Fruit fly (Drosophila melanogaster) whole organism: ENCODE measurements around the gene CCHa2.

ENCODE experiments used
- pan ChIP-seq: fragments of >200 bp; optimal IDR thresholded peaks from 2 replicates; lab custom pipeline; 2017
- psq ChIP-seq: fragments of >200 bp; optimal IDR thresholded peaks from 2 replicates; lab custom pipeline; 2017

DNA sequence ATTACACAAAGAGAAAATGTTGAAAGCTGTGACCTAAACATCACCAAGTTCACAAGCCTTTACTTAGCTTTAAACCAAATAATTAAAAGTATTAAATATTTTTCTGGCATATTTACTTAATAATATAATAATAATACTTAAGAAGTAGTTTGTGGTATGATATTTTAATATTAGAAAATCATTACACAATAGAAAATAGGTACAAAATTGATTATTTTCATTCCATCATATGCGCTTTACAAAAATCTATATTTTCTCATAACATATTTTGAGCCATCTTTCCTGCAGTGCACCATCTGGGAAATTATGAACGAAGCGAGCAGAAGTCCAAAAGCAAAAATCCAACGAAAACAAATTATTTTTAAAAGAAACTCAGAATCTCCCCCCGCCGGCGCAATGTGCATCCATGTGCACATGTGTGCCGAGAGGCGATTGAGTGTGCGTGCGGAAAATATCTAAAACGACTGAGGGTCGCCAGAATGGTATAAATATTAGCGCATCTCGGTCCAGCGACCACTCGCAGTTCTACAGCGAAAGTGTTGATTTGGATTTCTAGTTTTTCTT, 30.6 kb upstream of the CCHa2 start, which contains the start of gene Act87E:
- TF ChIP-seq psq (lab: Kevin White, UChicago) (no peak), pan (lab: Kevin White, UChicago) (no peak)
